Worm (Caenorhabditis elegans) whole organism, early embryonic: ENCODE results near the gene srg-46.

Experiments
- F13C5.2 ChIP-seq: sonication (generic microtip); optimal IDR thresholded peaks from 2 replicates; lab custom pipeline; 2017; ENCODE audit warnings: mild to moderate bottlenecking, missing genetic modification characterization, inconsistent platforms, missing compliant biosample characterization
- ama-1 ChIP-seq: fragments of 150-350 bp; optimal IDR thresholded peaks from 2 replicates; lab custom pipeline; 2014
- ceh-13 ChIP-seq: fragments of 200-800 bp; sonication (Bioruptor generic); optimal IDR thresholded peaks from 2 replicates; lab custom pipeline; 2018; ENCODE audit warnings: mild to moderate bottlenecking, missing genetic modification characterization, missing compliant biosample characterization
- ceh-36 ChIP-seq: sonication (generic microtip); optimal IDR thresholded peaks from 2 replicates; lab custom pipeline; 2016; ENCODE audit warnings: missing genetic modification characterization, inconsistent platforms, missing compliant biosample characterization
- flt-1 ChIP-seq: fragments of 200-800 bp; sonication (Bioruptor generic); IDR thresholded peaks from 2 replicates; pipeline ENCODE4 v1.3.6; 2022; ENCODE audit warnings: missing genetic modification characterization, missing compliant biosample characterization
- hmg-4 ChIP-seq: fragments of 200-800 bp; sonication (Bioruptor generic); optimal IDR thresholded peaks from 2 replicates; lab custom pipeline; 2018; ENCODE audit warnings: mild to moderate bottlenecking, missing genetic modification characterization, missing compliant biosample characterization
- pes-1 ChIP-seq: fragments of 200-800 bp; sonication (Bioruptor generic); IDR thresholded peaks from 2 replicates; pipeline ENCODE4 v1.3.6; 2022; ENCODE audit warnings: missing genetic modification reagents, missing genetic modification characterization, missing compliant biosample characterization
- scrt-1 ChIP-seq: fragments of 200-800 bp; sonication (Bioruptor generic); IDR thresholded peaks from 2 replicates; pipeline ENCODE4 v1.3.6; 2022; ENCODE audit warnings: missing genetic modification characterization, missing compliant biosample characterization
- tbx-37 ChIP-seq: fragments of 200-800 bp; sonication (Bioruptor generic); conservative IDR thresholded peaks from 2 replicates; pipeline ENCODE4 v1.3.6; 2022; ENCODE audit warnings: missing genetic modification reagents, missing genetic modification characterization, missing compliant biosample characterization

- TF ChIP-seq flt-1 (GFP tag; lab: Robert Waterston, UW) (no peak), ama-1 (no peak), scrt-1 (no peak), tbx-37 (GFP tag; lab: Robert Waterston, UW) (no peak), ceh-36 (no peak), ceh-13 (GFP tag; lab: Kevin White, UChicago) (no peak), F13C5.2 (tag; lab: Kevin White, UChicago) (no peak), pes-1 (GFP tag; lab: Robert Waterston, UW) (no peak), hmg-4 (GFP tag; lab: Kevin White, UChicago) (no peak)
Measured at ce11 chrV:13330919-13331318, 32.6 kb upstream of the srg-46 start, which contains the start of gene nhr-129.
